Worm (Caenorhabditis elegans): ENCODE data around the gene rpt-3.

rpt-3 gene

DNA sequence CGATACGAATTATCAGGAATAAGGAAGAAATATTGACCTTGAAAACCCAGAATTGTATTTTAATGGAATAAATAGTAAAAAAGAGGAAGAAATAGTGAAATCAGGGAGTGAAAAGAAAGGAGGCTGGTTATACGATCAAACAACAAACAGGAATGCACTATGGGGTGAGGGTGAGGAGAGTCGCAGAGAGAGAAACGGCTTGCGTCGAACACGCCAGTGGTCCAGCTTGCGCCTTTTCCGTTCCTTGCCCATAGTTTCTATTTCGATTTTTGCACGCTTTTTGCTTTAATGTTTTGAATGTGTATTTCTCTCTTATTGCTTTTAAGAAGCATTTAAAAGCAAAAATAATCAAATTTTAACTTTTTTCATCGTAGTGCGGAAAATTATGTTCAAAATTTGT lies 35.9 kb upstream of the rpt-3 start (continued):
- TF ChIP-seq hlh-6 (tag; optimal IDR thresholded peaks at IDR 0.05) (no peak), lim-6 (tag; optimal IDR thresholded peaks at IDR 0.05) (peak; percentile 26), ztf-16 (tag; optimal IDR thresholded peaks at IDR 0.05) (peak; percentile 74), tbx-7 (tag; optimal IDR thresholded peaks at IDR 0.05) (no peak), ceh-48 (tag; optimal IDR thresholded peaks at IDR 0.05) (peak; percentile 8)

DNA sequence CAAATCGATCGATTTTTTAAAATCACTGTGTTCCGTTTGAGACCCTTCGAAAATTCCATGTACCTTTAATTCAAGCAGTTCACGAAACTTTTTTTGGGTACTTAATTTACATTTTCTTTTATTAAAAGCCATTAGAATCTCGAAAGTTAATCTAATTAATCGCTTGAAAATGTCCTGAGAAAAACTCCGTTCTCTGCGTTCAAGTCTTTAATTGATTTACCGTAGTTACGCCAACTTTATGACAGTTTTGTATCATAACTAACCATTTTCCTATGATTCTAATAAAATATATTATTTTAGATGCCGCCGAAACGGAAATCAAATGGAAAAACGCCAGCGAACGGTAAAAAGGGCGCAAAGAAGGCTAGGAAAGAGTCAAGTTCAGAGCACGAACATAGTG lies 35.4 kb upstream of the rpt-3 start, which contains the start of gene jhdm-1:
TSS of gene jhdm-1 (plus strand) at position 301 of the 400 bp plus-strand sequence.
- TF ChIP-seq gmeb-2 (tag; optimal IDR thresholded peaks at IDR 0.05) (no peak), ceh-2 (tag; optimal IDR thresholded peaks at IDR 0.05) (no peak), T23F11.4 (GFP tag; optimal IDR thresholded peaks at IDR 0.05) (no peak), hlh-15 (tag; optimal IDR thresholded peaks at IDR 0.05) (no peak), ceh-18 (tag; optimal IDR thresholded peaks at IDR 0.05) (no peak), rnt-1 (tag; optimal IDR thresholded peaks at IDR 0.05) (no peak), fax-1 (tag; optimal IDR thresholded peaks at IDR 0.05) (no peak), syd-9 (tag; optimal IDR thresholded peaks at IDR 0.05) (no peak), odd-2 (tag; optimal IDR thresholded peaks at IDR 0.05) (no peak), sdc-2 (tag; optimal IDR thresholded peaks at IDR 0.05) (no peak), che-1 (tag; optimal IDR thresholded peaks at IDR 0.05) (no peak), nhr-232 (tag; optimal IDR thresholded peaks at IDR 0.05) (no peak), tbx-2 (tag; optimal IDR thresholded peaks at IDR 0.05) (no peak), pros-1 (tag; optimal IDR thresholded peaks at IDR 0.05) (no peak), ceh-19 (GFP tag; optimal IDR thresholded peaks at IDR 0.05) (no peak), ceh-9 (tag; optimal IDR thresholded peaks at IDR 0.05) (no peak), hlh-6 (tag; optimal IDR thresholded peaks at IDR 0.05) (no peak), ceh-30 (tag; optimal IDR thresholded peaks at IDR 0.05) (no peak), ztf-16 (tag; optimal IDR thresholded peaks at IDR 0.05) (no peak), ceh-22 (tag; optimal IDR thresholded peaks at IDR 0.05) (no peak)

DNA sequence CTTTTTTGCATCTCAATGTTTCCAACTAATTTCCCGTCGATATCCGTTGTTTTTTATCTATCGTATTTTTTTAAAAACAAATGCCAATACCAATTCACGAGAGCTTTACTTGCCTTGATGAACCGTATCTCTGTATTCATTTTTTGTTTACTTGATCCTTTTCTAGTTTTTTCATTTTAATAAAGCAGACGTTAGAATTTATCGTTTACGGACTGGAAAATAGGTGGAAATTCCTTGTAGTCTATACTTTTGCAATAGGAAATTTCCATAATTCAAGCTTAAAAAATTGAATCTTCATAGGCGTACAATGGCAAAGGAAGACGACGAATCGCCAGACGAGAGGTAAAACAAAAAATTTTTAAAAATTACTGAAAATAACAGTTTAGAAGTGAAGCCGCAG lies 29.8 kb upstream of the rpt-3 start, which contains the start of gene algn-1:
TSS of gene algn-1 (plus strand) at position 301 of the 400 bp plus-strand sequence.
- TF ChIP-seq syd-9 (tag; optimal IDR thresholded peaks at IDR 0.05) = no peak
- TF ChIP-seq che-1 (tag; optimal IDR thresholded peaks at IDR 0.05) = no peak
- TF ChIP-seq Y22D7AL.16 (tag; optimal IDR thresholded peaks at IDR 0.05) = no peak
- no peak for TF ChIP-seq sox-4 (tag; optimal IDR thresholded peaks at IDR 0.05)

DNA sequence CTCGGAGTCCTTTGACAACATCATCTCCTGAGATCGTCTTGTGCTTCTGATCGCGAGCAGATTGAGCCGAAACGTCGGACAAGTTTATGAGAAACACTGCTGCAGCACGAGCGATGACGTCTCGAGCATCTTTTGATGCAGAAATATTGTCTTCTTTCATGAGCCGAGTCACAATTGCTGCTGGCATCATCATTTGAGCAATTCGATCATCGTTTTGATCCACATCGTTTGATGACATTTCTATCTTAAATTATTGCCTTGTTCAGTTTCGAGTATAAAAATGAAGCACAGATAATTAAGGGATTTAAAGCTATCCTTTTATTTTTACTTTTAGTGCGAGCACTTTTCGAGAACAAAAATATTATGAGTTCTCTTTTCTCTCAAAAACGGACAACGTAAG lies 27.0 kb upstream of the rpt-3 start, which contains the start of gene T26A5.8:
TSS of gene T26A5.8 (minus strand) at position 247 of the 400 bp plus-strand sequence.
- TF ChIP-seq eyg-1 (tag; optimal IDR thresholded peaks at IDR 0.05) = no peak
- TF ChIP-seq odd-2 (tag; optimal IDR thresholded peaks at IDR 0.05) = no peak
- TF ChIP-seq pag-3 (tag; optimal IDR thresholded peaks at IDR 0.05; ENCODE audit: borderline replicate concordance) = no peak
- TF ChIP-seq fkh-6 (tag; optimal IDR thresholded peaks at IDR 0.05) = no peak
- no peak for TF ChIP-seq C08G9.2 (tag; optimal IDR thresholded peaks at IDR 0.05)
- no peak for TF ChIP-seq Y22D7AL.16 (tag; optimal IDR thresholded peaks at IDR 0.05)

DNA sequence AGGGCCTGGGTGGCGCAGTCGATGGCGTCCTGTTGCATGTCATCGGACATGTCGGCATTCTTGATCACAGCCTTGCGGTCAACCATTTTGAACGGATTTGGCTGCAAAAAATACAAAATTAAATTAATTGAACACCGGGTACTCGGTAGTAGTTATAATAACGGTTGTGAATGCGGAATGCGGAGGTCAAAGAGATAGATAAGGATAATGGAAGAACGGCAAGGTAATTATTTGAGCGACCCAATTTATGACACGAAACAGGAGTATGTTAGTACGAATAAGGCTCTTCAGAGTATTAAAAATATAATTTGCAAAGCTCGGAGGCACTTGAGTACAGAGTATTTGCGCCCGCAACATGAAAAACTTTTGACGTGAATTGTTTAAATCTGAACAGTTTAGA lies 25.9 kb upstream of the rpt-3 start, which contains the start of gene dlc-1:
TSS of gene dlc-1 (minus strand) at position 101 of the 400 bp plus-strand sequence.
- no peak for TF ChIP-seq nhr-232 (tag; optimal IDR thresholded peaks at IDR 0.05)
- TF ChIP-seq Y22D7AL.16 (tag; optimal IDR thresholded peaks at IDR 0.05) = no peak

DNA sequence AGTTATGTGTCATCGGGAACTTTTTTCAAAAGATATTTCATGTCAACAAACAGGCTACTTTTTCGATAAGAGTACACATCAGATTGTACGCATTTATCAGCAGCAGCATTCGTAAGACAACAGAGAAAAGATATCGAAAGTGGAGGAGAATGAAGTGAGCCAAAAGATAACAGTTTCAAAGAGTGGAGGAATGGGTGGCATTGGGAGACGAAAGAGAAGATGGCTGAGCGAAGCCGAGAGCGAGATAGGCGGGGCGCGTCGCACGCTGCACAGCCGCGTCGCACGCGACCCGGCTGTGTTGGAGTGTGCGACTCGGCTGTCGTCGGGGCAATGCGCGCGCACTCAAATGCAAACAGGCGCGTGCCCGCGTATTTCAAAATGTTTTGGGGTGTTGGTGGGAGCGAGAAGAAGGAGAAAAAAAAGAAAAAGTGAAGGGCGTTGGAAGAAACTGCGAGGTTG lies 25.5 kb upstream of the rpt-3 start:
- no peak for TF ChIP-seq che-1 (tag; optimal IDR thresholded peaks at IDR 0.05)
- TF ChIP-seq ceh-2 (tag; optimal IDR thresholded peaks at IDR 0.05) = peak; percentile 47
- peak; percentile 74 for TF ChIP-seq tbx-2 (tag; optimal IDR thresholded peaks at IDR 0.05)
- peak; percentile 28 for TF ChIP-seq ref-2 (tag; optimal IDR thresholded peaks at IDR 0.05)
- peak; percentile 28 for TF ChIP-seq unc-55 (GFP tag; optimal IDR thresholded peaks at IDR 0.05)
- peak; percentile 5 for TF ChIP-seq pqm-1 (tag; optimal IDR thresholded peaks at IDR 0.05)
- TF ChIP-seq sdc-2 (tag; optimal IDR thresholded peaks at IDR 0.05) = peak; percentile 5
- TF ChIP-seq ceh-18 (tag; optimal IDR thresholded peaks at IDR 0.05) = peak; percentile 83
- TF ChIP-seq pat-9 (tag; optimal IDR thresholded peaks at IDR 0.05) = peak; percentile 15
- no peak for TF ChIP-seq mec-3 (tag; optimal IDR thresholded peaks at IDR 0.05; ENCODE audit: borderline replicate concordance)
- TF ChIP-seq ceh-45 (GFP tag; IDR thresholded peaks at IDR 0.05) = no peak
- TF ChIP-seq ceh-34 (tag; optimal IDR thresholded peaks at IDR 0.05) = peak; percentile 39
- peak; percentile 32 for TF ChIP-seq eyg-1 (tag; optimal IDR thresholded peaks at IDR 0.05)
- TF ChIP-seq ceh-9 (tag; optimal IDR thresholded peaks at IDR 0.05) = no peak
- TF ChIP-seq pros-1 (tag; optimal IDR thresholded peaks at IDR 0.05) = peak; percentile 71
- TF ChIP-seq hlh-8 (tag; optimal IDR thresholded peaks at IDR 0.05) = peak; percentile 15
- TF ChIP-seq dve-1 (tag; optimal IDR thresholded peaks at IDR 0.05) = peak; percentile 14
- peak; percentile 90 for TF ChIP-seq nfya-1 (tag; optimal IDR thresholded peaks at IDR 0.05)
- TF ChIP-seq unc-3 (GFP tag; conservative IDR thresholded peaks at IDR 0.05) = peak; percentile 41; the same call in 1 of the 2 replicates
- TF ChIP-seq unc-3 (tag; optimal IDR thresholded peaks at IDR 0.05) = no peak
- peak; percentile 98 for TF ChIP-seq elt-2 (tag; optimal IDR thresholded peaks at IDR 0.05)
